Worm (Caenorhabditis elegans) whole organism, L4/young adult: Measurements from ENCODE around the gene F11G11.14.

Experiments used
- W03F9.2 ChIP-seq: fragments of 150-350 bp; optimal IDR thresholded peaks from 2 replicates; lab custom pipeline; 2014; ENCODE audit warnings: missing biosample characterization, missing genetic modification characterization
- dao-5 ChIP-seq: sonication (generic microtip); optimal IDR thresholded peaks from 2 replicates; lab custom pipeline; 2016; ENCODE audit warnings: missing genotype, missing genetic modification characterization, moderate library complexity, missing compliant biosample characterization
- him-1 ChIP-seq: sonication (generic microtip); optimal IDR thresholded peaks from 2 replicates; lab custom pipeline; 2016; ENCODE audit warnings: missing genotype, missing genetic modification reagents, missing genetic modification characterization, missing compliant biosample characterization

ce11 chrII:4815356-4815755, 48.1 kb upstream of the F11G11.14 start:
- no peak for TF ChIP-seq him-1 (tag; lab: Kevin White, UChicago)
- TF ChIP-seq W03F9.2 (tag; lab: Kevin White, UChicago) = no peak
- no peak for TF ChIP-seq dao-5 (tag; lab: Kevin White, UChicago)
